Fruit fly (Drosophila melanogaster) whole organism, embryonic: Measurements from ENCODE around the gene CG9628.

Experiments used
- Atf6 ChIP-seq: fragments of 200-800 bp; sonication (Bioruptor generic); IDR thresholded peaks from 2 replicates; pipeline ENCODE4 v1.3.6; 2022; ENCODE audit warnings: missing biosample characterization, missing genetic modification characterization
- CG10209 ChIP-seq: fragments of 200-800 bp; sonication (Bioruptor generic); optimal IDR thresholded peaks from 3 replicates; lab custom pipeline; 2017; ENCODE audit warnings: missing biosample characterization, mild to moderate bottlenecking, missing genetic modification characterization, missing genetic modification reagents
- CG10321 ChIP-seq: fragments of 200-800 bp; sonication (Bioruptor generic); IDR thresholded peaks from 2 replicates; pipeline ENCODE4 v1.3.6; 2022; ENCODE audit warnings: missing biosample characterization, missing genetic modification characterization
- CG1233 ChIP-seq: fragments of 200-800 bp; sonication (Bioruptor generic); optimal IDR thresholded peaks from 4 replicates; lab custom pipeline; 2018; ENCODE audit warnings: missing biosample characterization, mild to moderate bottlenecking, missing genetic modification characterization
- CG1529 ChIP-seq: fragments of 200-800 bp; sonication (Bioruptor generic); optimal IDR thresholded peaks from 3 replicates; lab custom pipeline; 2018; ENCODE audit warnings: missing biosample characterization, missing genetic modification characterization
- CG16813 ChIP-seq: fragments of 200-800 bp; sonication (Bioruptor generic); IDR thresholded peaks from 3 replicates; pipeline ENCODE4 v1.3.6; 2022; ENCODE audit warnings: missing biosample characterization, missing genetic modification characterization; ENCODE audit not compliant: partially characterized antibody
- CG17186 ChIP-seq: fragments of 200-800 bp; sonication (Bioruptor generic); optimal IDR thresholded peaks from 3 replicates; lab custom pipeline; 2017; ENCODE audit warnings: missing biosample characterization, missing genetic modification reagents, missing genetic modification characterization
- CG18476 ChIP-seq: fragments of 200-800 bp; sonication (Bioruptor generic); optimal IDR thresholded peaks from 2 replicates; lab custom pipeline; 2016; ENCODE audit warnings: missing biosample characterization, mild to moderate bottlenecking, missing genetic modification characterization
- CG18764 ChIP-seq: fragments of 200-800 bp; sonication (Bioruptor generic); optimal IDR thresholded peaks from 3 replicates; lab custom pipeline; 2016; ENCODE audit warnings: missing biosample characterization, missing genetic modification characterization
- CG2712 ChIP-seq: fragments of 200-800 bp; optimal IDR thresholded peaks from 3 replicates; lab custom pipeline; 2019; ENCODE audit warnings: missing biosample characterization, mild to moderate bottlenecking, missing genetic modification characterization, moderate library complexity
- CG30431 ChIP-seq: fragments of 200-800 bp; sonication (Bioruptor generic); optimal IDR thresholded peaks from 2 replicates; lab custom pipeline; 2017; ENCODE audit warnings: missing biosample characterization, missing genetic modification characterization
- CG3163 ChIP-seq: fragments of 200-800 bp; sonication (Bioruptor generic); optimal IDR thresholded peaks from 3 replicates; lab custom pipeline; 2016; ENCODE audit warnings: missing biosample characterization, missing genetic modification characterization
- CG4328 ChIP-seq: fragments of 200-800 bp; sonication (Bioruptor generic); optimal IDR thresholded peaks from 3 replicates; lab custom pipeline; 2017; ENCODE audit warnings: missing biosample characterization, missing genetic modification reagents, missing genetic modification characterization
- CG4404 ChIP-seq: fragments of 200-800 bp; sonication (Bioruptor generic); IDR thresholded peaks from 2 replicates; pipeline ENCODE4 v1.3.6; 2022; ENCODE audit warnings: missing biosample characterization, missing genetic modification characterization
- CG6765 ChIP-seq: fragments of 200-800 bp; sonication (Bioruptor generic); optimal IDR thresholded peaks from 3 replicates; lab custom pipeline; 2017; ENCODE audit warnings: missing biosample characterization, mild to moderate bottlenecking, missing genetic modification characterization
- CG7271 ChIP-seq: fragments of 200-800 bp; sonication (Bioruptor generic); optimal IDR thresholded peaks from 2 replicates; lab custom pipeline; 2018; ENCODE audit warnings: missing biosample characterization, mild to moderate bottlenecking, missing genetic modification characterization, moderate library complexity
- CG7786 ChIP-seq: fragments of 200-800 bp; sonication (Bioruptor generic); optimal IDR thresholded peaks from 2 replicates; lab custom pipeline; 2016; ENCODE audit warnings: missing biosample characterization, missing genetic modification characterization
- CG8359 ChIP-seq: fragments of 200-800 bp; sonication (Bioruptor generic); optimal IDR thresholded peaks from 2 replicates; lab custom pipeline; 2017; ENCODE audit warnings: missing biosample characterization, mild to moderate bottlenecking, missing genetic modification characterization, borderline replicate concordance
- CG9817 ChIP-seq: fragments of 200-800 bp; sonication (Bioruptor generic); optimal IDR thresholded peaks from 2 replicates; lab custom pipeline; 2018; ENCODE audit warnings: missing biosample characterization, mild to moderate bottlenecking, missing genetic modification characterization, moderate library complexity
- Dad ChIP-seq: fragments of 200-800 bp; sonication (Bioruptor generic); optimal IDR thresholded peaks from 3 replicates; lab custom pipeline; 2016; ENCODE audit warnings: missing biosample characterization, missing genetic modification characterization
- Deaf1 ChIP-seq: fragments of 200-800 bp; optimal IDR thresholded peaks from 3 replicates; lab custom pipeline; 2019; ENCODE audit warnings: missing biosample characterization, mild to moderate bottlenecking, missing genetic modification characterization, moderate library complexity
- HLHmδ ChIP-seq: fragments of 200-800 bp; sonication (Bioruptor generic); optimal IDR thresholded peaks from 2 replicates; lab custom pipeline; 2018; ENCODE audit warnings: missing biosample characterization, mild to moderate bottlenecking, missing genetic modification characterization, moderate library complexity
- Opbp ChIP-seq: fragments of 200-800 bp; sonication (Bioruptor generic); IDR thresholded peaks from 3 replicates; pipeline ENCODE4 v1.3.6; 2022; ENCODE audit warnings: missing biosample characterization, missing genetic modification characterization; ENCODE audit not compliant: partially characterized antibody
- Poxn ChIP-seq: fragments of 200-800 bp; sonication (Bioruptor generic); IDR thresholded peaks from 2 replicates; pipeline ENCODE4 v1.3.6; 2022; ENCODE audit warnings: missing biosample characterization, missing genetic modification characterization
- Six4 ChIP-seq: fragments of 200-800 bp; sonication (Bioruptor generic); optimal IDR thresholded peaks from 2 replicates; lab custom pipeline; 2016; ENCODE audit warnings: missing biosample characterization, missing genetic modification characterization
- Sry-β ChIP-seq: fragments of 200-800 bp; sonication (Bioruptor generic); optimal IDR thresholded peaks from 2 replicates; lab custom pipeline; 2018; ENCODE audit warnings: missing biosample characterization, mild to moderate bottlenecking, missing genetic modification characterization, moderate library complexity
- Sry-δ ChIP-seq: fragments of 200-800 bp; sonication (Bioruptor generic); optimal IDR thresholded peaks from 2 replicates; lab custom pipeline; 2016; ENCODE audit warnings: missing biosample characterization, missing genetic modification characterization
- Taf1 ChIP-seq: fragments of 200-800 bp; sonication (Bioruptor generic); IDR thresholded peaks from 2 replicates; pipeline ENCODE4 v1.3.6; 2022; ENCODE audit warnings: missing biosample characterization, missing genetic modification characterization
- cg ChIP-seq: fragments of 200-800 bp; sonication (Bioruptor generic); optimal IDR thresholded peaks from 3 replicates; lab custom pipeline; 2019; ENCODE audit warnings: missing biosample characterization, mild to moderate bottlenecking, missing genetic modification characterization, moderate library complexity
- crol ChIP-seq: fragments of 200-800 bp; sonication (Bioruptor generic); IDR thresholded peaks from 2 replicates; pipeline ENCODE4 v1.3.6; 2022; ENCODE audit warnings: missing biosample characterization, missing genetic modification characterization
- cwo ChIP-seq: fragments of 200-800 bp; sonication (Bioruptor generic); optimal IDR thresholded peaks from 3 replicates; lab custom pipeline; 2017; ENCODE audit warnings: missing biosample characterization, missing genetic modification characterization, mild to moderate bottlenecking, moderate library complexity, missing genetic modification reagents
- da ChIP-seq: fragments of 200-800 bp; sonication (Bioruptor generic); optimal IDR thresholded peaks from 2 replicates; lab custom pipeline; 2016; ENCODE audit warnings: missing biosample characterization, missing genetic modification characterization
- dan ChIP-seq: fragments of 200-800 bp; sonication (Bioruptor generic); IDR thresholded peaks from 2 replicates; pipeline ENCODE4 v1.3.6; 2022; ENCODE audit warnings: missing biosample characterization, missing genetic modification characterization
- dimm ChIP-seq: fragments of 200-800 bp; sonication (Bioruptor generic); IDR thresholded peaks from 2 replicates; pipeline ENCODE4 v1.3.6; 2022; ENCODE audit warnings: missing biosample characterization, missing genetic modification characterization
- esg ChIP-seq: fragments of 200-800 bp; sonication (Bioruptor generic); conservative IDR thresholded peaks from 2 replicates; pipeline ENCODE4 v1.3.6; 2022; ENCODE audit warnings: missing biosample characterization, missing genetic modification characterization
- fd96Cb ChIP-seq: fragments of 200-800 bp; sonication (Bioruptor generic); optimal IDR thresholded peaks from 2 replicates; lab custom pipeline; 2018; ENCODE audit warnings: missing biosample characterization, mild to moderate bottlenecking, missing genetic modification characterization, moderate library complexity
- gsb ChIP-seq: fragments of 200-800 bp; sonication (Bioruptor generic); IDR thresholded peaks from 2 replicates; pipeline ENCODE4 v1.3.6; 2022; ENCODE audit warnings: missing biosample characterization, missing genetic modification characterization
- mam ChIP-seq: fragments of 200-800 bp; sonication (Bioruptor generic); optimal IDR thresholded peaks from 3 replicates; lab custom pipeline; 2016; ENCODE audit warnings: missing biosample characterization, missing genetic modification characterization
- org-1 ChIP-seq: fragments of 200-800 bp; sonication (Bioruptor generic); optimal IDR thresholded peaks from 2 replicates; lab custom pipeline; 2017; ENCODE audit warnings: missing biosample characterization, missing genetic modification characterization
- otp ChIP-seq: fragments of 200-800 bp; sonication (Bioruptor generic); IDR thresholded peaks from 3 replicates; pipeline ENCODE4, ENCODE4 v1.3.6; 2022; ENCODE audit warnings: missing biosample characterization, missing genetic modification characterization
- pb ChIP-seq: fragments of 200-800 bp; sonication (Bioruptor generic); optimal IDR thresholded peaks from 3 replicates; lab custom pipeline; 2016; ENCODE audit warnings: missing biosample characterization, missing genetic modification characterization
- sisA ChIP-seq: fragments of 200-800 bp; sonication (Bioruptor generic); IDR thresholded peaks from 2 replicates; pipeline ENCODE4 v1.3.6; 2022; ENCODE audit warnings: missing biosample characterization, missing genetic modification characterization
- slou ChIP-seq: fragments of 200-800 bp; sonication (Bioruptor generic); optimal IDR thresholded peaks from 3 replicates; lab custom pipeline; 2016; ENCODE audit warnings: missing biosample characterization, missing genetic modification characterization
- sr ChIP-seq: fragments of 200-800 bp; sonication (Bioruptor generic); IDR thresholded peaks from 3 replicates; pipeline ENCODE4 v1.3.6; 2022; ENCODE audit warnings: missing biosample characterization, missing genetic modification characterization
- tin ChIP-seq: fragments of 200-800 bp; sonication (Bioruptor generic); optimal IDR thresholded peaks from 3 replicates; lab custom pipeline; 2016; ENCODE audit warnings: missing biosample characterization, missing genetic modification characterization
- tna ChIP-seq: fragments of 200-800 bp; sonication (Bioruptor generic); IDR thresholded peaks from 2 replicates; pipeline ENCODE4 v1.3.6; 2022; ENCODE audit warnings: missing biosample characterization, missing genetic modification characterization; ENCODE audit not compliant: partially characterized antibody
- toy ChIP-seq: fragments of 200-800 bp; sonication (Bioruptor generic); IDR thresholded peaks from 2 replicates; pipeline ENCODE4 v1.3.6; 2022; ENCODE audit warnings: missing biosample characterization, missing genetic modification characterization
- wdn ChIP-seq: fragments of 200-800 bp; sonication (Bioruptor generic); IDR thresholded peaks from 2 replicates; pipeline ENCODE4 v1.3.6; 2022; ENCODE audit warnings: missing biosample characterization, missing genetic modification characterization
- zf30C ChIP-seq: fragments of 200-800 bp; sonication (Bioruptor generic); optimal IDR thresholded peaks from 3 replicates; lab custom pipeline; 2018; ENCODE audit warnings: missing biosample characterization, mild to moderate bottlenecking, missing genetic modification characterization

The CG9628 gene

DNA sequence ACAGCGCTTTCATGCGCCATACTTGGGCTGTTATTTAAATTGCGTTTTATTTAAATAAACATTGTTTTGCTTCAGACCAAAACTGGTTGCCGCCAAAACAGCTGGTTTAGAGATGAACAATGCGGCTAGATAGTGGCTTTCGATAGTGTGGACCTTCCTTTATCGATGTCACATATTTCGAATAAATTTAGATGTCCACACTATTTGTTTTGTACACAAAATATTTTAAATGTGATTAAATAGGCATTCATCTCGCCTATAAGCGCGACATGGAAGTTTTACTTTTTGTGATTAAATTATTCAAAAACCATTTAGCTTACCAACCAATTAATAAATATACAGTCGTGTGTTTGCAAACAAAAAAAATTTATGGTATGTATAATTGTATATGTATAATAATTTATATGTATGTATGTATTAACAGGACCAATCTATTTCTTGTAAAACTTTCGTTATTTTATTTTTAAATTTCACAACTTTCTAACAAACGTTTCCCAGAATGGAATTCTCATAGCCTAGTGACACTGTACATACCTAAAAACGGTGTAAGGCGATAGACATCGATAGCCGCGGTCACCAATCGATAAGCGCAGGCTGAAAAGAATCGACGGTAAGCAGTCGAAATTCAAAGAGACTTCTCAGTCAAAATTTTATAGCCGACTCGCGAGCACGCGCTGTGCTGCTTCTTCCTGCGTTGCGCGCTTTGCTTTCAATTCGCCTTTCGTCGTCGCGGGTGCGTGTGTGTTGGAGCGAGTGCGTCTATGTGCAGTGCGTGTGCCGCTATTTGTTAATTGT lies 9.6 kb downstream of the CG9628 start, which contains the start of the genes RecQ5 and dlp (continued):
- TF ChIP-seq CG8359 (no peak), CG7786 (peak; percentile 54), CG30431 (peak; percentile 10), HLHmδ (GFP tag; lab: Kevin White, UChicago) (peak; percentile 74), CG18476 (GFP tag; lab: Kevin White, UChicago) (peak; percentile 81), Opbp (GFP tag; lab: Robert Waterston, UW) (peak; percentile 96), zf30C (GFP tag; lab: Kevin White, UChicago) (peak; percentile 25), CG7271 (peak; percentile 25), gsb (GFP tag; lab: Robert Waterston, UW) (peak; percentile 44; the same call in 1 of the 2 replicates), CG4328 (GFP tag; lab: Kevin White, UChicago) (peak; percentile 37), CG1233 (peak; percentile 62), Taf1 (GFP tag; lab: Robert Waterston, UW) (no peak), wdn (peak; percentile 53), Sry-β (peak; percentile 51), esg (GFP tag; lab: Robert Waterston, UW) (peak; percentile 78), CG3163 (peak; percentile 50), CG9817 (tag; lab: Kevin White, UChicago) (peak; percentile 76), Dad (GFP tag; lab: Kevin White, UChicago) (peak; percentile 25), tin (GFP tag; lab: Kevin White, UChicago) (peak; percentile 81), CG17186 (GFP tag; lab: Kevin White, UChicago) (peak; percentile 3), CG18764 (GFP tag; lab: Kevin White, UChicago) (peak; percentile 69), slou (peak; percentile 64), dimm (GFP tag; lab: Robert Waterston, UW) (peak; percentile 36; the same call in 1 of the 2 replicates), CG10321 (GFP tag; lab: Robert Waterston, UW) (no peak; the same call in 1 of the 2 replicates), fd96Cb (tag; lab: Kevin White, UChicago) (peak; percentile 76), CG4404 (GFP tag; lab: Robert Waterston, UW) (no peak), Poxn (GFP tag; lab: Robert Waterston, UW) (peak; percentile 47; the same call in 1 of the 2 replicates), org-1 (GFP tag; lab: Kevin White, UChicago) (peak; percentile 51), CG2712 (peak; percentile 70), CG1529 (GFP tag; lab: Kevin White, UChicago) (peak; percentile 38), pb (GFP tag; lab: Kevin White, UChicago) (no peak), sr (GFP tag; lab: Robert Waterston, UW) (peak; percentile 74; the same call in 2 of the 3 replicates), CG10209 (GFP tag; lab: Kevin White, UChicago) (peak; percentile 81), Six4 (peak; percentile 75), Atf6 (GFP tag; lab: Robert Waterston, UW) (peak; percentile 65), otp (GFP tag; lab: Robert Waterston, UW) (peak; percentile 63), crol (GFP tag; lab: Robert Waterston, UW) (no peak; the same call in 1 of the 2 replicates), CG6765 (GFP tag; lab: Kevin White, UChicago) (peak; percentile 42), mam (peak; percentile 75), dan (no peak), cg (GFP tag; lab: Kevin White, UChicago) (peak; percentile 81), Sry-δ (GFP tag; lab: Kevin White, UChicago) (peak; percentile 89), sisA (GFP tag; lab: Robert Waterston, UW) (peak; percentile 79), Deaf1 (tag; lab: Kevin White, UChicago) (peak; percentile 34), da (GFP tag; lab: Kevin White, UChicago) (no peak), CG16813 (peak; percentile 89), cwo (GFP tag; lab: Kevin White, UChicago) (peak; percentile 47), tna (GFP tag; lab: Robert Waterston, UW) (peak; percentile 85), toy (GFP tag; lab: Robert Waterston, UW) (no peak)
